Worm (Caenorhabditis elegans) whole organism, L4 larva: ENCODE measurements around the gene R144.10.

ENCODE experiments used
- pha-4 ChIP-seq, 2 experiments: fragments of 150-350 bp in 1 of 2; fragments of 200-800 bp in 1 of 2; sonication (Bioruptor generic) in 1 of 2; IDR thresholded peaks in 1 of 2; optimal IDR thresholded peaks in 1 of 2; 2 replicates each; pipeline versions ENCODE4 v1.3.6 to Lab custom; 2014 to 2022; ENCODE audit warnings: missing genetic modification characterization in 2 of 2, missing genetic modification reagents in 2 of 2, missing biosample characterization in 1 of 2, missing compliant biosample characterization in 1 of 2
- rbr-2 ChIP-seq: sonication (generic microtip); optimal IDR thresholded peaks from 2 replicates; lab custom pipeline; 2016; ENCODE audit warnings: missing genotype, missing genetic modification characterization, missing compliant biosample characterization

DNA sequence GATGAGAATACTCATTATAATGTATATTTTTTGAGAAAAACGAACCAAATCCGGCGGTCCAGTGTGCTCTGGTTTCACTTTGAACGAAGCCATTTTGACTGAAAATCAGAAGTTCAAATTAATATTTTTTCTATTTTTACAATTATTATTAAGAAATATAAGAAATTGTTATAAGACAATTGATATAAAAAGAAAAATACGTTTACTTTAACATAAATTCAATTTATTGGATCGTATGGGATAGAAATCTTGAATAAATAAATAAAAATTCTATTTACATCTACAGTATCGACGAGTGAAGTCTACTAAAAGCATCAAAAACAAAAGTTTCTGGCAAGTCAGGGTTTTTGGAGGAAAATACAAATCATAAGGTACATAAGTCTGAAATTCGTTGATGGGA lies 41.9 kb downstream of the R144.10 start, which contains the start of gene C27F2.4:
- TF ChIP-seq rbr-2 (tag; lab: Kevin White, UChicago) (no peak), pha-4 (GFP tag; IDR thresholded peaks at IDR 0.05; lab: Robert Waterston, UW) (no peak), pha-4 (tag; optimal IDR thresholded peaks at IDR 0.05; lab: Kevin White, UChicago) (no peak)
